Fruit fly (Drosophila melanogaster) whole organism: ENCODE results near the gene CG11345.

Experiments used
- CG8478 ChIP-seq: fragments of >200 bp; optimal IDR thresholded peaks from 2 replicates; lab custom pipeline; 2018; ENCODE audit warnings: inconsistent platforms
- pan ChIP-seq: fragments of >200 bp; optimal IDR thresholded peaks from 2 replicates; lab custom pipeline; 2017
- psq ChIP-seq: fragments of >200 bp; optimal IDR thresholded peaks from 2 replicates; lab custom pipeline; 2017
- usp ChIP-seq: fragments of >200 bp; optimal IDR thresholded peaks from 2 replicates; lab custom pipeline; 2017; ENCODE audit warnings: missing biosample characterization, missing genetic modification characterization, mixed read lengths

dm6 chr3L:4417543-4417942 is 40.4 kb downstream of the CG11345 start:
- no peak for TF ChIP-seq usp (GFP tag; lab: Kevin White, UChicago)
- no peak for TF ChIP-seq CG8478 (lab: Kevin White, UChicago)
- no peak for TF ChIP-seq psq
- TF ChIP-seq pan (lab: Kevin White, UChicago): no peak
